Fruit fly (Drosophila melanogaster): ENCODE measurements around the gene CG14339.

- TF ChIP-seq CTCF (optimal IDR thresholded peaks at IDR 0.05) (no peak), CG8478 (optimal IDR thresholded peaks at IDR 0.05) (no peak)
Measured at dm6 chr2L:1128932-1129887, 20.9 kb downstream of the CG14339 start, which contains the start of the genes Pino and TBC1D23.
